Fruit fly (Drosophila melanogaster): ENCODE measurements around the gene CG15533.
A peak's percentile ranks its signal among the peaks of the same experiment; 100 is the strongest.

CG15533 gene

dm6 chr3R:30465775-30466494 lies 37.3 kb downstream of the CG15533 start, which contains the start of gene PH4alphaEFB (continued):
- TF ChIP-seq CG34422 (GFP tag; IDR thresholded peaks at IDR 0.05) (peak; percentile 56; the same call in 2 of the 3 replicates), Side (GFP tag; optimal IDR thresholded peaks at IDR 0.05) (no peak), CG6689 (GFP tag; IDR thresholded peaks at IDR 0.05) (no peak), CG10209 (GFP tag; optimal IDR thresholded peaks at IDR 0.05) (no peak), GATAe (GFP tag; conservative IDR thresholded peaks at IDR 0.05) (no peak), CG4617 (GFP tag; optimal IDR thresholded peaks at IDR 0.05; ENCODE audit: borderline replicate concordance) (no peak), Taf1 (GFP tag; IDR thresholded peaks at IDR 0.05) (no peak), gsb (GFP tag; IDR thresholded peaks at IDR 0.05) (no peak), CG10959 (GFP tag; IDR thresholded peaks at IDR 0.05) (no peak), seq (GFP tag; IDR thresholded peaks at IDR 0.05) (no peak), p53 (GFP tag; optimal IDR thresholded peaks at IDR 0.05) (no peak), CG1529 (GFP tag; optimal IDR thresholded peaks at IDR 0.05) (no peak), pzg (GFP tag; optimal IDR thresholded peaks at IDR 0.05) (peak; percentile 9), Dip3 (GFP tag; optimal IDR thresholded peaks at IDR 0.05) (no peak), gsb-n (tag; optimal IDR thresholded peaks at IDR 0.05) (peak; percentile 78), CG18599 (GFP tag; optimal IDR thresholded peaks at IDR 0.05) (no peak), onecut (GFP tag; IDR thresholded peaks at IDR 0.05) (peak; percentile 29; the same call in 1 of the 2 replicates), fd96Cb (tag; optimal IDR thresholded peaks at IDR 0.05) (no peak), CG8281 (tag; optimal IDR thresholded peaks at IDR 0.05) (no peak), CG11504 (tag; optimal IDR thresholded peaks at IDR 0.05) (peak; percentile 29), pros (GFP tag; optimal IDR thresholded peaks at IDR 0.05) (peak; percentile 65), dpn (GFP tag; optimal IDR thresholded peaks at IDR 0.05) (no peak), z (GFP tag; IDR thresholded peaks at IDR 0.05) (no peak), NC2α (GFP tag; optimal IDR thresholded peaks at IDR 0.05) (no peak), CG6272 (GFP tag; IDR thresholded peaks at IDR 0.05) (no peak), CG7928 (GFP tag; optimal IDR thresholded peaks at IDR 0.05) (no peak), CG13624 (GFP tag; optimal IDR thresholded peaks at IDR 0.05) (no peak), Asciz (GFP tag; optimal IDR thresholded peaks at IDR 0.05) (no peak), Stat92E (GFP tag; optimal IDR thresholded peaks at IDR 0.05) (peak in 1 of 3 experiments; percentile 56), slbo (GFP tag; IDR thresholded peaks at IDR 0.05) (no peak), CG31388 (GFP tag; optimal IDR thresholded peaks at IDR 0.05) (no peak), Chrac-16 (GFP tag; optimal IDR thresholded peaks at IDR 0.05) (no peak), sc (optimal IDR thresholded peaks at IDR 0.05) (no peak), sc (GFP tag; optimal IDR thresholded peaks at IDR 0.05) (no peak), CG9817 (tag; optimal IDR thresholded peaks at IDR 0.05) (no peak), CG6765 (GFP tag; optimal IDR thresholded peaks at IDR 0.05) (no peak), ap (GFP tag; IDR thresholded peaks at IDR 0.05) (no peak), CG3407 (GFP tag; optimal IDR thresholded peaks at IDR 0.05) (no peak), Nf-YA (GFP tag; IDR thresholded peaks at IDR 0.05) (no peak), corto (GFP tag; optimal IDR thresholded peaks at IDR 0.05) (no peak), tna (GFP tag; IDR thresholded peaks at IDR 0.05; ENCODE audit: partially characterized antibody) (no peak), emc (GFP tag; optimal IDR thresholded peaks at IDR 0.05) (no peak), ci (GFP tag; IDR thresholded peaks at IDR 0.05) (peak; percentile 68; the same call in 2 of the 3 replicates), Xrp1 (GFP tag; IDR thresholded peaks at IDR 0.05) (no peak), ATbp (GFP tag; optimal IDR thresholded peaks at IDR 0.05) (no peak), CTCF (GFP tag; optimal IDR thresholded peaks at IDR 0.05) (peak; percentile 1), CG2120 (GFP tag; optimal IDR thresholded peaks at IDR 0.05) (no peak), ind (GFP tag; optimal IDR thresholded peaks at IDR 0.05) (no peak), CG10366 (GFP tag; IDR thresholded peaks at IDR 0.05) (no peak), CG7745 (tag; optimal IDR thresholded peaks at IDR 0.05) (no peak), schlank (tag; optimal IDR thresholded peaks at IDR 0.05) (no peak)

Measured in whole organism, embryonic.